Fruit fly (Drosophila melanogaster): ENCODE measurements around the gene bowl.

Gene bowl

dm6 chr2L:3771109-3772067 is at the start of gene bowl (continued):
- TF ChIP-seq NC2β (GFP tag; optimal IDR thresholded peaks at IDR 0.05) (peak; percentile 94), lab (GFP tag; optimal IDR thresholded peaks at IDR 0.05) (peak; percentile 93), Opbp (GFP tag; IDR thresholded peaks at IDR 0.05; ENCODE audit: partially characterized antibody) (peak; percentile 44; the same call in 1 of the 3 replicates), CG7357 (GFP tag; IDR thresholded peaks at IDR 0.05) (peak; percentile 88), CG10431 (GFP tag; optimal IDR thresholded peaks at IDR 0.05) (peak; percentile 78), wek (GFP tag; optimal IDR thresholded peaks at IDR 0.05) (no peak), Atf6 (GFP tag; IDR thresholded peaks at IDR 0.05) (peak; percentile 96), knrl (GFP tag; IDR thresholded peaks at IDR 0.05; ENCODE audit: partially characterized antibody) (no peak; the same call in 2 of the 3 replicates), salm (tag; optimal IDR thresholded peaks at IDR 0.05) (peak; percentile 93), CG14014 (GFP tag; IDR thresholded peaks at IDR 0.05) (peak; percentile 96), CG3847 (GFP tag; IDR thresholded peaks at IDR 0.05) (peak; percentile 96), CG6683 (GFP tag; optimal IDR thresholded peaks at IDR 0.05) (peak; percentile 79), Poxn (GFP tag; IDR thresholded peaks at IDR 0.05) (peak; percentile 91), CG4707 (GFP tag; optimal IDR thresholded peaks at IDR 0.05) (peak; percentile 91), CG17385 (GFP tag; optimal IDR thresholded peaks at IDR 0.05) (peak; percentile 95), Sox100B (GFP tag; optimal IDR thresholded peaks at IDR 0.05) (peak; percentile 87), Hr78 (GFP tag; optimal IDR thresholded peaks at IDR 0.05) (peak in 1 of 2 experiments; percentile 78), CG30403 (GFP tag; optimal IDR thresholded peaks at IDR 0.05) (peak; percentile 98), MTF-1 (GFP tag; optimal IDR thresholded peaks at IDR 0.05; ENCODE audit: borderline replicate concordance) (peak; percentile 59), CG1832 (GFP tag; optimal IDR thresholded peaks at IDR 0.05) (peak; percentile 51), CG13894 (tag; optimal IDR thresholded peaks at IDR 0.05) (peak; percentile 78), HLH3B (GFP tag; IDR thresholded peaks at IDR 0.05) (peak; percentile 96), CG6272 (GFP tag; IDR thresholded peaks at IDR 0.05) (peak; percentile 91), ERR (GFP tag; optimal IDR thresholded peaks at IDR 0.05) (peak; percentile 82), CG33557 (GFP tag; optimal IDR thresholded peaks at IDR 0.05) (peak; percentile 97), sima (GFP tag; optimal IDR thresholded peaks at IDR 0.05) (peak; percentile 77), CG15601 (tag; optimal IDR thresholded peaks at IDR 0.05) (peak; percentile 96), tap (tag; optimal IDR thresholded peaks at IDR 0.05) (peak; percentile 82), CG6654 (GFP tag; optimal IDR thresholded peaks at IDR 0.05) (peak; percentile 79), emc (GFP tag; optimal IDR thresholded peaks at IDR 0.05) (peak; percentile 58), ind (GFP tag; optimal IDR thresholded peaks at IDR 0.05) (peak; percentile 89), Xbp1 (GFP tag; optimal IDR thresholded peaks at IDR 0.05) (peak; percentile 93), CG14050 (GFP tag; IDR thresholded peaks at IDR 0.05) (peak; percentile 95), danr (GFP tag; IDR thresholded peaks at IDR 0.05) (peak; percentile 91), CG12104 (GFP tag; optimal IDR thresholded peaks at IDR 0.05) (peak; percentile 92), repo (GFP tag; optimal IDR thresholded peaks at IDR 0.05) (peak; percentile 83), ken (GFP tag; IDR thresholded peaks at IDR 0.05) (peak; percentile 93), unc-4 (GFP tag; IDR thresholded peaks at IDR 0.05; ENCODE audit: partially characterized antibody) (no peak), CG6175 (GFP tag; IDR thresholded peaks at IDR 0.05) (peak; percentile 75; the same call in 2 of the 3 replicates), CG5180 (GFP tag; optimal IDR thresholded peaks at IDR 0.05) (peak; percentile 68), yki (optimal IDR thresholded peaks at IDR 0.05) (no peak), CG7556 (GFP tag; optimal IDR thresholded peaks at IDR 0.05) (peak; percentile 97), lilli (GFP tag; optimal IDR thresholded peaks at IDR 0.05) (peak; percentile 98), HLH54F (GFP tag; optimal IDR thresholded peaks at IDR 0.05) (peak; percentile 90), Oaz (GFP tag; IDR thresholded peaks at IDR 0.05) (peak; percentile 89), sisA (GFP tag; IDR thresholded peaks at IDR 0.05) (peak; percentile 95), CG18619 (GFP tag; optimal IDR thresholded peaks at IDR 0.05) (peak; percentile 94), CG11456 (GFP tag; IDR thresholded peaks at IDR 0.05) (peak; percentile 88)

Data from whole organism, embryonic.